Fruit fly (Drosophila melanogaster) whole organism, wandering third instar larva: Measurements from ENCODE around the gene CG6094.

Experiments used
- CG32264 ChIP-seq: fragments of 200-800 bp; sonication (Bioruptor generic); optimal IDR thresholded peaks from 2 replicates; lab custom pipeline; 2016; ENCODE audit warnings: missing biosample characterization, missing genetic modification characterization
- CG9705 ChIP-seq: fragments of 200-800 bp; sonication (Bioruptor generic); optimal IDR thresholded peaks from 2 replicates; lab custom pipeline; 2018; ENCODE audit warnings: missing biosample characterization, mild to moderate bottlenecking, missing genetic modification characterization
- CrebA ChIP-seq: fragments of 200-800 bp; sonication (Bioruptor generic); optimal IDR thresholded peaks from 2 replicates; lab custom pipeline; 2016; ENCODE audit warnings: missing biosample characterization, mild to moderate bottlenecking, missing genetic modification characterization, borderline replicate concordance
- Dfd ChIP-seq: fragments of >200 bp; optimal IDR thresholded peaks from 2 replicates; lab custom pipeline; 2017; ENCODE audit warnings: missing biosample characterization, missing genetic modification characterization
- Dif ChIP-seq: fragments of 200-275, 200-300 bp; sonication (Bioruptor generic); optimal IDR thresholded peaks from 2 replicates; lab custom pipeline; 2018; ENCODE audit warnings: missing biosample characterization, missing genetic modification characterization; ENCODE audit not compliant: partially characterized antibody
- GATAd ChIP-seq: sonication (Bioruptor generic); optimal IDR thresholded peaks from 2 replicates; lab custom pipeline; 2016; ENCODE audit warnings: missing biosample characterization, missing genetic modification characterization
- HLH106 ChIP-seq: fragments of 200-800 bp; optimal IDR thresholded peaks from 3 replicates; lab custom pipeline; 2019; ENCODE audit warnings: missing biosample characterization, mild to moderate bottlenecking, missing genetic modification characterization, moderate library complexity
- Hnf4 ChIP-seq: fragments of 200-800 bp; sonication (Bioruptor generic); optimal IDR thresholded peaks from 2 replicates; lab custom pipeline; 2016; ENCODE audit warnings: missing biosample characterization, mild to moderate bottlenecking, missing genetic modification characterization
- Hr78 ChIP-seq: fragments of >200 bp; optimal IDR thresholded peaks from 2 replicates; lab custom pipeline; 2017; ENCODE audit warnings: missing biosample characterization, missing genetic modification characterization
- Hr83 ChIP-seq: fragments of 200-300 bp; sonication (Bioruptor generic); optimal IDR thresholded peaks from 2 replicates; lab custom pipeline; 2016; ENCODE audit warnings: missing biosample characterization, mild to moderate bottlenecking, missing genetic modification characterization, moderate library complexity; ENCODE audit not compliant: poor library complexity, severe bottlenecking
- Jra ChIP-seq: sonication (Bioruptor generic); optimal IDR thresholded peaks from 2 replicates; lab custom pipeline; 2016; ENCODE audit warnings: missing biosample characterization, missing genetic modification characterization
- Mio ChIP-seq: sonication (Bioruptor generic); optimal IDR thresholded peaks from 2 replicates; lab custom pipeline; 2016; ENCODE audit warnings: missing biosample characterization, missing genetic modification characterization
- Myc ChIP-seq: fragments of >200 bp; optimal IDR thresholded peaks from 2 replicates; lab custom pipeline; 2017
- OdsH ChIP-seq: fragments of 200-800 bp; sonication (Bioruptor generic); optimal IDR thresholded peaks from 2 replicates; lab custom pipeline; 2016; ENCODE audit warnings: missing biosample characterization, mild to moderate bottlenecking, missing genetic modification characterization
- Rel ChIP-seq, 2 experiments: fragments of 200-800 bp; sonication (Bioruptor generic) in 1 of 2; optimal IDR thresholded peaks; 2 replicates in 1 of 2; 3 replicates in 1 of 2; lab custom pipeline; 2016 to 2019; ENCODE audit warnings: mild to moderate bottlenecking in 2 of 2, missing biosample characterization in 2 of 2, missing genetic modification characterization in 2 of 2, moderate library complexity in 1 of 2
- Vsx2 ChIP-seq: fragments of 200-300, 225-300 bp; sonication (Bioruptor generic); optimal IDR thresholded peaks from 2 replicates; lab custom pipeline; 2018; ENCODE audit warnings: missing biosample characterization, missing genetic modification characterization; ENCODE audit not compliant: partially characterized antibody
- dsf ChIP-seq: sonication (Bioruptor generic); optimal IDR thresholded peaks from 2 replicates; lab custom pipeline; 2016; ENCODE audit warnings: missing biosample characterization, missing genetic modification characterization, borderline replicate concordance
- ey ChIP-seq: fragments of 200-800 bp; sonication (Bioruptor generic); optimal IDR thresholded peaks from 2 replicates; lab custom pipeline; 2016; ENCODE audit warnings: missing biosample characterization, missing genetic modification characterization
- foxo ChIP-seq, 2 experiments: fragments of 200-800 bp; sonication (Bioruptor generic); optimal IDR thresholded peaks; 2 replicates in 1 of 2; 3 replicates in 1 of 2; lab custom pipeline; 2016 to 2017; ENCODE audit warnings: missing biosample characterization in 2 of 2, missing genetic modification characterization in 2 of 2
- fru ChIP-seq: fragments of 200-800 bp; sonication (Bioruptor generic); optimal IDR thresholded peaks from 3 replicates; lab custom pipeline; 2016; ENCODE audit warnings: missing biosample characterization, mild to moderate bottlenecking, missing genetic modification characterization
- h ChIP-seq: fragments of 200-800 bp; sonication (Bioruptor generic); optimal IDR thresholded peaks from 3 replicates; lab custom pipeline; 2016; ENCODE audit warnings: missing biosample characterization, mild to moderate bottlenecking, missing genetic modification characterization
- jim ChIP-seq: fragments of 175-275, 200-325 bp; sonication (Bioruptor generic); optimal IDR thresholded peaks from 2 replicates; lab custom pipeline; 2016; ENCODE audit warnings: missing biosample characterization, mild to moderate bottlenecking, missing genetic modification characterization
- lola ChIP-seq: fragments of >200 bp; optimal IDR thresholded peaks from 2 replicates; lab custom pipeline; 2017; ENCODE audit warnings: missing biosample characterization, missing genetic modification characterization
- psq ChIP-seq: fragments of 200-800 bp; sonication (Bioruptor generic); optimal IDR thresholded peaks from 3 replicates; lab custom pipeline; 2017; ENCODE audit warnings: missing biosample characterization, mild to moderate bottlenecking, missing genetic modification characterization, moderate library complexity
- sage ChIP-seq: fragments of 200-800 bp; sonication (Bioruptor generic); optimal IDR thresholded peaks from 2 replicates; lab custom pipeline; 2016; ENCODE audit warnings: missing biosample characterization, mild to moderate bottlenecking, missing genetic modification characterization
- sv ChIP-seq: fragments of 200-800 bp; sonication (Bioruptor generic); optimal IDR thresholded peaks from 3 replicates; lab custom pipeline; 2016; ENCODE audit warnings: missing biosample characterization, missing genetic modification characterization
- tai ChIP-seq: sonication (Bioruptor generic); optimal IDR thresholded peaks from 2 replicates; lab custom pipeline; 2016; ENCODE audit warnings: missing biosample characterization, missing genetic modification characterization
- usp ChIP-seq: fragments of >200 bp; optimal IDR thresholded peaks from 2 replicates; lab custom pipeline; 2017; ENCODE audit warnings: missing biosample characterization, missing genetic modification characterization
- woc ChIP-seq: sonication (Bioruptor generic); optimal IDR thresholded peaks from 2 replicates; lab custom pipeline; 2016; ENCODE audit warnings: missing biosample characterization, mild to moderate bottlenecking, missing genetic modification characterization

CG6094 gene

DNA sequence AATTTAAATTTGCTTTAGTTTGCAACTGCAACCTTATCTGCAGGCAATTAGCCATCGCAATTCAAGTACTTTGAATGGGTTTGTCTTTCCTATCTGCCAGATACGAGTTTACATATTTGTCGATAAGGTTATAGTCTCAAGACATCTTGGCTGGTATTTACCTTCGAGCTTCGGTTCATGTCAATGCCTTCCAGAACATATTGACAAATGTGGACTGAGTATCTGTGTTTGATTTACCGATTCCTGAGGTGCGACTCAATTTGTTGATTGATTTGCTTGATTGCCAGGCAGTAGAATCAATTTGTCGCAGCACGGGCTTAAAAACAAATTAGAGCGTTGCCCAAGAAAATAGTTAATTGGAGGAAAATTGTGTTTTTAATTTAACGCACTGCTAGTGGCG, 45.9 kb downstream of the CG6094 start (continued):
- TF ChIP-seq sv (GFP tag; lab: Kevin White, UChicago) (no peak), Mio (GFP tag; lab: Kevin White, UChicago) (no peak), Myc (lab: Kevin White, UChicago) (no peak), ey (GFP tag; lab: Kevin White, UChicago) (no peak), Vsx2 (no peak), woc (no peak), Dif (no peak), Jra (peak; percentile 30), GATAd (GFP tag; lab: Kevin White, UChicago) (no peak)

DNA sequence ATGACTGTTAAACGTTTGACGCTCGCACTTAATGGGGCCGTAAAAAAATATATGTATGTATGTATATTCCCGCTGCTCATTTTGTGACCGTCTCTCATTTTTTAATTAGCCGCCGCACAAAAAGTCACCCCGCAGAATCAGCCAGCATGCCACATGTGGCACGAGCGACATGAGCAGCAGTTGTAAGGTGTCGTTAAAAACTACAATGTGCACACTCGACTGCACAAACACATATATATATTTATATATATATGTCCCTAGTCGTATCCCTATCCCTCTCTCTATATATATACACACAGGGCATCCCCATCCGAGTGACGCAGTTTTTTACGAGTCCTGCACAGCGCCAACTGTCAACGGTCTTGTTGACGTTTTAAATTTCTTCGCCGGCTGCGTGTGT, 46.8 kb downstream of the CG6094 start:
- no peak for TF ChIP-seq HLH106
- no peak for TF ChIP-seq dsf
- no peak for TF ChIP-seq foxo (GFP tag; optimal IDR thresholded peaks at IDR 0.05; lab: Kevin White, UChicago)
- no peak for TF ChIP-seq tai (GFP tag; lab: Kevin White, UChicago)
- TF ChIP-seq sv (GFP tag; lab: Kevin White, UChicago): no peak
- no peak for TF ChIP-seq jim (GFP tag; lab: Kevin White, UChicago)
- TF ChIP-seq Myc (lab: Kevin White, UChicago): no peak
- TF ChIP-seq Rel (GFP tag; optimal IDR thresholded peaks at IDR 0.05; lab: Kevin White, UChicago): no peak
- no peak for TF ChIP-seq Rel (tag; optimal IDR thresholded peaks at IDR 0.05; lab: Kevin White, UChicago)
- no peak for TF ChIP-seq Mio (GFP tag; lab: Kevin White, UChicago)
- TF ChIP-seq Jra: no peak

DNA sequence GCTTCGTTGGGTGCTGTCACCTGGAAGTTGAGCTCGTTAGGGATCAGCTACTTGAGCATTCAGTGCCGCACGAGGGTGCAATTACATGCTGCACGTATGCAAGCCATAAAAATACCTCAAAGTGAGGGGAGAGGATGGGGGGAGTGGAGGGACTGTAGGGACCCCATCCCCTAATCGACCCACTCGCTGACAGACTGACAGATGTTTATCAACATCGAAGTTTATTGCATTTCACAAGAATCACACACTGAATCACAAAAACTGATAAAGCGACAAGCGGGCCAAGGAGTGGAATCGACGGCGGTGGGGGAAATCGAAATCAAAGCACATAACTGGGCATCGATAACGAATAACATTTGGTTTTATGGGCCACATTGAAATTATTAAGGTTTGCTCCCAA, 47.8 kb downstream of the CG6094 start:
- no peak for TF ChIP-seq Dif
- no peak for TF ChIP-seq h (GFP tag; lab: Kevin White, UChicago)
- TF ChIP-seq Mio (GFP tag; lab: Kevin White, UChicago): no peak
- TF ChIP-seq dsf: no peak
- no peak for TF ChIP-seq lola
- no peak for TF ChIP-seq foxo (GFP tag; optimal IDR thresholded peaks at IDR 0.05; lab: Kevin White, UChicago)
- no peak for TF ChIP-seq CrebA (GFP tag; lab: Kevin White, UChicago)
- TF ChIP-seq Hr83 (GFP tag; lab: Kevin White, UChicago): no peak
- no peak for TF ChIP-seq psq (GFP tag; lab: Kevin White, UChicago)
- TF ChIP-seq CG32264 (GFP tag; lab: Kevin White, UChicago): no peak

DNA sequence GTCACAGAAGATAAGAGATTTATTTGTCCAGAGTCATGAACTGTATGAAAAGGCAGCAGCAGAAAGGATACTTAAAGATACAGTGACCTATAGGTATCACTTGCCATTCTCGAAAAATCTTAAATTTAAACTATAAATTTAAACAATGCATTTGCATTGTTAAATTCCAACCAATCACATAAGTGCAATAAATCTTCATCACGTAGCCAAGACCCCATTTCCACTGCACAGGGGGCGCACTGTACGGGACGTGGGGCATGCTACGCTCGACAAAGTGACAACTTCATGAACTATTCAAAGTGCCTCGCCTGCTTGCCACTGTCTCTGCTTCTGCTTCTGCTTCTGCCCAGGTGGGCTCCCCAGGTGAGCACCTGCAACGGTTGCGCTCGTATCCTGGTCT, 48.4 kb downstream of the CG6094 start:
- TF ChIP-seq CG32264 (GFP tag; lab: Kevin White, UChicago) (no peak), Hr78 (no peak), Rel (GFP tag; optimal IDR thresholded peaks at IDR 0.05; lab: Kevin White, UChicago) (no peak), Rel (tag; optimal IDR thresholded peaks at IDR 0.05; lab: Kevin White, UChicago) (no peak), sage (no peak), Hnf4 (no peak), Mio (GFP tag; lab: Kevin White, UChicago) (no peak), Dfd (GFP tag; lab: Kevin White, UChicago) (no peak), GATAd (GFP tag; lab: Kevin White, UChicago) (no peak), usp (GFP tag; lab: Kevin White, UChicago) (no peak), CG9705 (GFP tag; lab: Kevin White, UChicago) (no peak), Jra (no peak), fru (GFP tag; lab: Kevin White, UChicago) (no peak), OdsH (GFP tag; lab: Kevin White, UChicago) (no peak), h (GFP tag; lab: Kevin White, UChicago) (no peak), lola (no peak), HLH106 (no peak), ey (GFP tag; lab: Kevin White, UChicago) (no peak)
